Fruit fly (Drosophila melanogaster) S2 (cell line): ENCODE results near the gene CG15423.

Source experiments
- CG8478 ChIP-seq: fragments of >200 bp; optimal IDR thresholded peaks from 2 replicates; lab custom pipeline; 2018
- CTCF ChIP-seq, 2 experiments: fragments of >200 bp; optimal IDR thresholded peaks; 2 replicates each; lab custom pipeline; 2018

dm6 chr2L:4031203-4032096, 25.6 kb downstream of the CG15423 start, which contains the start of gene ed:
- TF ChIP-seq CTCF (optimal IDR thresholded peaks at IDR 0.05; lab: Kevin White, UChicago) (no peak), CG8478 (lab: Kevin White, UChicago) (no peak)
